Worm (Caenorhabditis elegans) whole organism, mixed stage, embryonic: ENCODE measurements around the gene K08H2.2.

Experiments
- M03D4.4 ChIP-seq: sonication (generic microtip); optimal IDR thresholded peaks from 2 replicates; lab custom pipeline; 2017; ENCODE audit warnings: mild to moderate bottlenecking, missing genetic modification characterization, missing compliant biosample characterization
- bed-3 ChIP-seq: fragments of 200-800 bp; sonication (Bioruptor generic); optimal IDR thresholded peaks from 3 replicates; lab custom pipeline; 2018; ENCODE audit warnings: mild to moderate bottlenecking, missing genetic modification characterization, moderate library complexity, missing compliant biosample characterization
- blmp-1 ChIP-seq: fragments of 150-350 bp; optimal IDR thresholded peaks from 2 replicates; lab custom pipeline; 2014; ENCODE audit warnings: missing biosample characterization, missing genetic modification characterization
- ceh-39 ChIP-seq: fragments of 150-350 bp; optimal IDR thresholded peaks from 2 replicates; lab custom pipeline; 2014; ENCODE audit warnings: missing biosample characterization, missing genetic modification characterization
- ceh-43 ChIP-seq: fragments of 200-800 bp; sonication (Bioruptor generic); optimal IDR thresholded peaks from 2 replicates; lab custom pipeline; 2018; ENCODE audit warnings: mild to moderate bottlenecking, missing genetic modification characterization, moderate library complexity, missing compliant biosample characterization
- ceh-83 ChIP-seq: fragments of 200-800 bp; sonication (Bioruptor generic); optimal IDR thresholded peaks from 2 replicates; lab custom pipeline; 2018; ENCODE audit warnings: mild to moderate bottlenecking, missing genetic modification characterization, missing compliant biosample characterization
- ces-1 ChIP-seq: fragments of 150-350 bp; optimal IDR thresholded peaks from 2 replicates; lab custom pipeline; 2014; ENCODE audit warnings: missing biosample characterization, missing genetic modification reagents, missing genetic modification characterization
- cnd-1 ChIP-seq: fragments of 200-800 bp; sonication (Bioruptor generic); optimal IDR thresholded peaks from 2 replicates; lab custom pipeline; 2018; ENCODE audit warnings: mild to moderate bottlenecking, missing genetic modification characterization, missing compliant biosample characterization
- drap-1 ChIP-seq: fragments of 200-800 bp; sonication (Bioruptor generic); optimal IDR thresholded peaks from 3 replicates; lab custom pipeline; 2018; ENCODE audit warnings: mild to moderate bottlenecking, missing genetic modification characterization, missing compliant biosample characterization
- elt-1 ChIP-seq: sonication (generic microtip); optimal IDR thresholded peaks from 2 replicates; lab custom pipeline; 2017; ENCODE audit warnings: missing genetic modification characterization, mild to moderate bottlenecking, missing compliant biosample characterization, antibody characterized with exemption, moderate library complexity, borderline replicate concordance; ENCODE audit not compliant: insufficient read depth
- elt-3 ChIP-seq: fragments of 150-350 bp; optimal IDR thresholded peaks from 2 replicates; lab custom pipeline; 2014; ENCODE audit warnings: missing biosample characterization, missing genetic modification characterization
- flh-1 ChIP-seq: fragments of 200-800 bp; sonication (Bioruptor generic); optimal IDR thresholded peaks from 2 replicates; lab custom pipeline; 2018; ENCODE audit warnings: mild to moderate bottlenecking, missing genetic modification characterization, moderate library complexity, missing compliant biosample characterization
- ham-2 ChIP-seq: fragments of 200-800 bp; sonication (Bioruptor generic); optimal IDR thresholded peaks from 2 replicates; lab custom pipeline; 2018; ENCODE audit warnings: mild to moderate bottlenecking, missing genetic modification characterization, missing compliant biosample characterization
- hlh-1 ChIP-seq: fragments of 150-350 bp; optimal IDR thresholded peaks from 2 replicates; lab custom pipeline; 2014; ENCODE audit warnings: missing biosample characterization, missing genetic modification reagents, missing genetic modification characterization
- lin-13 ChIP-seq: fragments of 150-350 bp; optimal IDR thresholded peaks from 2 replicates; lab custom pipeline; 2014; ENCODE audit warnings: missing biosample characterization, missing genetic modification characterization
- lin-32 ChIP-seq: fragments of 200-800 bp; sonication (Bioruptor generic); optimal IDR thresholded peaks from 2 replicates; lab custom pipeline; 2018; ENCODE audit warnings: mild to moderate bottlenecking, missing genetic modification characterization, missing compliant biosample characterization
- lsy-2 ChIP-seq: fragments of 150-350 bp; optimal IDR thresholded peaks from 2 replicates; lab custom pipeline; 2014; ENCODE audit warnings: missing biosample characterization, missing genetic modification characterization
- mab-5 ChIP-seq: fragments of 150-350 bp; optimal IDR thresholded peaks from 2 replicates; lab custom pipeline; 2014; ENCODE audit warnings: missing biosample characterization, missing genetic modification characterization
- mep-1 ChIP-seq: fragments of 150-350 bp; optimal IDR thresholded peaks from 2 replicates; lab custom pipeline; 2017; ENCODE audit warnings: missing biosample characterization, missing genetic modification reagents, missing genetic modification characterization, inconsistent platforms
- nhr-12 ChIP-seq: fragments of 150-350 bp; optimal IDR thresholded peaks from 2 replicates; lab custom pipeline; 2014; ENCODE audit warnings: missing biosample characterization, missing genetic modification characterization
- nhr-2 ChIP-seq: fragments of 150-350 bp; optimal IDR thresholded peaks from 2 replicates; lab custom pipeline; 2014; ENCODE audit warnings: missing biosample characterization, missing genetic modification characterization
- nhr-237 ChIP-seq: fragments of 150-350 bp; optimal IDR thresholded peaks from 2 replicates; lab custom pipeline; 2014; ENCODE audit warnings: missing biosample characterization, missing genetic modification characterization
- nhr-28 ChIP-seq: fragments of 150-350 bp; optimal IDR thresholded peaks from 2 replicates; lab custom pipeline; 2014; ENCODE audit warnings: missing biosample characterization, missing genetic modification characterization
- nhr-76 ChIP-seq: sonication (generic microtip); optimal IDR thresholded peaks from 2 replicates; lab custom pipeline; 2017; ENCODE audit warnings: missing biosample characterization, missing genetic modification characterization
- pha-4 ChIP-seq: fragments of 150-350 bp; optimal IDR thresholded peaks from 2 replicates; lab custom pipeline; 2018; ENCODE audit warnings: missing biosample characterization, missing genetic modification reagents, missing genetic modification characterization
- sem-2 ChIP-seq: fragments of 200-800 bp; sonication (Bioruptor generic); optimal IDR thresholded peaks from 2 replicates; lab custom pipeline; 2018; ENCODE audit warnings: mild to moderate bottlenecking, missing genetic modification characterization, missing compliant biosample characterization
- sptf-1 ChIP-seq: sonication (generic microtip); optimal IDR thresholded peaks from 2 replicates; lab custom pipeline; 2017; ENCODE audit warnings: mild to moderate bottlenecking, missing genetic modification characterization, moderate library complexity, missing compliant biosample characterization
- tbx-8 ChIP-seq: fragments of 200-800 bp; sonication (Bioruptor generic); optimal IDR thresholded peaks from 2 replicates; lab custom pipeline; 2018; ENCODE audit warnings: mild to moderate bottlenecking, missing genetic modification characterization, moderate library complexity, missing compliant biosample characterization
- unc-120 ChIP-seq: sonication (generic microtip); optimal IDR thresholded peaks from 2 replicates; lab custom pipeline; 2017; ENCODE audit warnings: missing genetic modification characterization, missing compliant biosample characterization; ENCODE audit not compliant: poor library complexity, severe bottlenecking
- unc-39 ChIP-seq: fragments of 150-350 bp; optimal IDR thresholded peaks from 2 replicates; lab custom pipeline; 2014; ENCODE audit warnings: missing biosample characterization, missing genetic modification characterization
- unc-62 ChIP-seq: fragments of 150-350 bp; optimal IDR thresholded peaks from 2 replicates; lab custom pipeline; 2014; ENCODE audit warnings: missing biosample characterization, missing genetic modification reagents, missing genetic modification characterization
- zip-8 ChIP-seq: fragments of 150-350 bp; optimal IDR thresholded peaks from 2 replicates; lab custom pipeline; 2014; ENCODE audit warnings: missing biosample characterization, missing genetic modification characterization
- ztf-11 ChIP-seq: fragments of 150-350 bp; optimal IDR thresholded peaks from 2 replicates; lab custom pipeline; 2014; ENCODE audit warnings: missing biosample characterization, missing genetic modification characterization

Gene K08H2.2

DNA sequence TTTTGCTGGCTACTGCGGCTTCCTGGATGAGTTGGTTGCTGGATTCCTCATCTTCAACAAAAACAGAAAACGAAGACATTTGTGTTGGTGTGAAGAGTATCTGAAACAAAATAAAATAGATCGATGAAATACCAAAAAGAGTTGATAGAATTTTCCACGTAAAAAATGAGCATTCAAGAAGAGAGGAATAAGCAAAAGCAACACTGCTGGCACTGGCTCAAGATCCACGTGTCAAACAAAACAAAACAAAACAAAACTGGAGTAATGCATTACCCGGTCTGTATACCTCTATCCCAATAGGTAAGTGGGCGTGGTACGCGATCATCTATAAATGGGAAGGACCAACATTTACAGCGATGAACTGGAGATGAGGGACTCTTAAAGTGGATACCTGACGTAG is at the start of gene K08H2.2:
K08H2.2 (minus strand) TSS at position 101 of the 400 bp plus-strand sequence.
- TF ChIP-seq elt-1 (tag; lab: Kevin White, UChicago) (no peak), nhr-2 (tag; lab: Kevin White, UChicago) (no peak), ceh-83 (GFP tag; lab: Kevin White, UChicago) (no peak), mep-1 (tag; lab: Kevin White, UChicago) (no peak), unc-120 (tag; lab: Kevin White, UChicago) (no peak), flh-1 (GFP tag; lab: Kevin White, UChicago) (no peak), mab-5 (tag; lab: Kevin White, UChicago) (no peak), ceh-43 (GFP tag; lab: Kevin White, UChicago) (no peak), hlh-1 (tag; lab: Kevin White, UChicago) (no peak), ztf-11 (tag; lab: Kevin White, UChicago) (no peak), cnd-1 (no peak), M03D4.4 (tag; lab: Kevin White, UChicago) (no peak), blmp-1 (tag; lab: Kevin White, UChicago) (no peak), sptf-1 (no peak), nhr-237 (tag; lab: Kevin White, UChicago) (no peak), ceh-39 (tag; lab: Kevin White, UChicago) (no peak), lin-32 (no peak), tbx-8 (no peak), nhr-12 (tag; lab: Kevin White, UChicago) (no peak)
- TF ChIP-seq, all 35 proteins: peak for 0

DNA sequence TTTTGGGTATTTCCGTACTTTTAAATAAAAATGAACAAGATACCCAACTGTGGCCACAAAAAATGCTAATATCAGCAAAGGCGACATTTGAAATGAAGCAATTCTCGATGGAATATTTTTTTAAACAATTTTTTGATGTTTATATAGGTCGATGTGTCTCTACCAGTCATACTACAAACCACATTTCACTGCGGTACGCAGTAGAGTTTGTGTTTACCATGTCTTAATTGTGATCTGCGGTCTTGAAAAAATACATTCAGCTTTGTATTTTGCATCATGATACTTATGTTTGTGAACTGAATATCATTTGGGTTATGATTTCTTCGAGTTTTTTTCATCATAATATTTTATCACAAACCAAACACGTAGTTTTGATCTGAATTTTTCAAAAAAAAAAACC is 49.3 kb upstream of the K08H2.2 start, which contains the start of gene cyp-14A4:
cyp-14A4 (minus strand) TSS at position 107 of the 400 bp plus-strand sequence.
- TF ChIP-seq unc-39 (tag; lab: Kevin White, UChicago): no peak
- no peak for TF ChIP-seq lin-32
- TF ChIP-seq unc-62: no peak
- no peak for TF ChIP-seq nhr-76
- TF ChIP-seq lsy-2 (tag; lab: Kevin White, UChicago): no peak
- no peak for TF ChIP-seq cnd-1
- TF ChIP-seq nhr-28 (tag; lab: Kevin White, UChicago): no peak
- no peak for TF ChIP-seq mep-1 (tag; lab: Kevin White, UChicago)
- TF ChIP-seq unc-120 (tag; lab: Kevin White, UChicago): no peak
- TF ChIP-seq ces-1: no peak
- TF ChIP-seq mab-5 (tag; lab: Kevin White, UChicago): no peak
- TF ChIP-seq nhr-2 (tag; lab: Kevin White, UChicago): no peak
- TF ChIP-seq sem-2 (GFP tag; lab: Kevin White, UChicago): no peak
- TF ChIP-seq elt-3 (tag; lab: Kevin White, UChicago): no peak
- TF ChIP-seq ceh-43 (GFP tag; lab: Kevin White, UChicago): no peak
- no peak for TF ChIP-seq nhr-237 (tag; lab: Kevin White, UChicago)

DNA sequence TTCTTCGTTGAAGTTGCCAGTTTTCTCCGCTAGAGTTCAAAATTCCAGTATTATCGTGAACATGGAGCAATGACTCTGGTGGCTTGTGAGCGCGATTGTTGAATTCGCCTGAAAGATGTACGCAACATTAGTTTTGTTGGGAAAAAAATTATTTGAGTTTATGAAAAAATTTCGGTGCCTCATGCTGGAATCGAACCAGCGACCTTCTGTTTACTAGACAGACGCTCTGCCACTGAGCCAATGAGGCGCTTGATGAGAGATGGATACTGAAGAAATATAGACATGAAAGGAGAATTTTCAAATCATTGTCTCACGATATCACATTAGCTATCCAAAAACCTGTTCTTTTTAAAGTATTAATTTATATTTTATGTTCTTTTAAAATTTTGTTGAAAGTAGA is 48.7 kb upstream of the K08H2.2 start:
- TF ChIP-seq M03D4.4 (tag; lab: Kevin White, UChicago) (no peak), mep-1 (tag; lab: Kevin White, UChicago) (no peak), flh-1 (GFP tag; lab: Kevin White, UChicago) (no peak), nhr-2 (tag; lab: Kevin White, UChicago) (no peak), nhr-237 (tag; lab: Kevin White, UChicago) (no peak), sem-2 (GFP tag; lab: Kevin White, UChicago) (no peak), zip-8 (tag; lab: Kevin White, UChicago) (no peak), ham-2 (GFP tag; lab: Kevin White, UChicago) (no peak)

DNA sequence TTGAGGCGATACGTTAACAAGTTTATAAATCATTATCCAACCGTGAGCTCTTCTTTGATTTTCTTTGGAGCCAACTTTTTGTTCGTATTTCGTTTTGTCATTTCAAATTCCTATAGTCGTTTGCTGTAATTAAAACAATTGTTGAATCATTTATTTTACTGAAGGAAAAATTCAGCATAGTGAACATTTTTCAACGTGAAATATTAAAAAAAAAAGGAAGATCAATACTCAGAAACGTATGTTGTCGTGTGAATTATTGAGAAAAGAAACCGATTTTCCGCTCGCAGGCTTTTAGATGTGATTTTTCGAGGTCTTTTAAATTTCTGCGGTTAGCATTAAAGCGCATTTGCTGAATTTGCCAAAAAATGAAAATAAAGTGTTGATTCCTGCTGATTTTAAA is 44.1 kb upstream of the K08H2.2 start, which contains the start of gene phf-33:
phf-33 (minus strand) TSS at position 101 of the 400 bp plus-strand sequence.
- TF ChIP-seq unc-39 (tag; lab: Kevin White, UChicago): no peak
- no peak for TF ChIP-seq lsy-2 (tag; lab: Kevin White, UChicago)
- TF ChIP-seq nhr-28 (tag; lab: Kevin White, UChicago): no peak
- no peak for TF ChIP-seq lin-32
- no peak for TF ChIP-seq unc-62
- TF ChIP-seq ceh-43 (GFP tag; lab: Kevin White, UChicago): no peak
- no peak for TF ChIP-seq sptf-1
- no peak for TF ChIP-seq ces-1
- TF ChIP-seq lin-13 (tag; lab: Kevin White, UChicago): no peak
- TF ChIP-seq, all 35 proteins: peak for 0

- TF ChIP-seq pha-4 (tag; lab: Kevin White, UChicago) (no peak), bed-3 (GFP tag; lab: Kevin White, UChicago) (no peak), drap-1 (GFP tag; lab: Kevin White, UChicago) (no peak), lin-13 (tag; lab: Kevin White, UChicago) (no peak), sem-2 (GFP tag; lab: Kevin White, UChicago) (no peak), ceh-39 (tag; lab: Kevin White, UChicago) (no peak)
These were observed 39.3 kb upstream of the K08H2.2 start, which contains the start of gene cyp-14A3 for ce11 chrX:13274102-13274501. Gene cyp-14A3 (minus strand): TSS chrX:13274202.
